Worm (Caenorhabditis elegans) whole organism, late embryonic: ENCODE measurements around the gene Y54G11A.4.
A peak's percentile ranks its signal among the peaks of the same experiment; 100 is the strongest.

Source experiments
- C08G9.2 ChIP-seq: sonication (generic microtip); optimal IDR thresholded peaks from 2 replicates; lab custom pipeline; 2016; ENCODE audit warnings: mild to moderate bottlenecking, missing genetic modification characterization, moderate library complexity, missing compliant biosample characterization
- C38D4.7 ChIP-seq: fragments of 200-800 bp; sonication (Bioruptor generic); optimal IDR thresholded peaks from 2 replicates; lab custom pipeline; 2018; ENCODE audit warnings: mild to moderate bottlenecking, missing genetic modification characterization, moderate library complexity, missing compliant biosample characterization
- F13H6.1 ChIP-seq: sonication (generic microtip); optimal IDR thresholded peaks from 2 replicates; lab custom pipeline; 2016; ENCODE audit warnings: missing genetic modification characterization, missing compliant biosample characterization
- K02D7.2 ChIP-seq: sonication (generic microtip); optimal IDR thresholded peaks from 2 replicates; lab custom pipeline; 2017; ENCODE audit warnings: mild to moderate bottlenecking, missing genetic modification characterization, missing compliant biosample characterization
- K09A11.1 ChIP-seq: sonication (generic microtip); optimal IDR thresholded peaks from 2 replicates; lab custom pipeline; 2017; ENCODE audit warnings: antibody characterized with exemption, mild to moderate bottlenecking, missing genetic modification characterization, missing compliant biosample characterization; ENCODE audit not compliant: insufficient read depth
- T23F11.4 ChIP-seq: fragments of 200-800 bp; sonication (Bioruptor generic); optimal IDR thresholded peaks from 2 replicates; lab custom pipeline; 2018; ENCODE audit warnings: mild to moderate bottlenecking, missing genetic modification characterization, missing compliant biosample characterization
- Y22D7AL.16 ChIP-seq: sonication (generic microtip); optimal IDR thresholded peaks from 2 replicates; lab custom pipeline; 2016; ENCODE audit warnings: missing genetic modification characterization, missing compliant biosample characterization
- ahr-1 ChIP-seq: sonication (generic microtip); optimal IDR thresholded peaks from 2 replicates; lab custom pipeline; 2016; ENCODE audit warnings: missing genetic modification characterization, missing compliant biosample characterization
- ama-1 ChIP-seq: fragments of 150-350 bp; optimal IDR thresholded peaks from 2 replicates; lab custom pipeline; 2014
- ceh-14 ChIP-seq: sonication (generic microtip); optimal IDR thresholded peaks from 2 replicates; lab custom pipeline; 2016; ENCODE audit warnings: missing genotype, missing genetic modification characterization, missing compliant biosample characterization
- ceh-19 ChIP-seq: fragments of 200-800 bp; sonication (Bioruptor generic); optimal IDR thresholded peaks from 2 replicates; lab custom pipeline; 2018; ENCODE audit warnings: mild to moderate bottlenecking, missing genetic modification characterization, missing compliant biosample characterization
- ceh-22 ChIP-seq: sonication (generic microtip); optimal IDR thresholded peaks from 2 replicates; lab custom pipeline; 2017; ENCODE audit warnings: missing biosample characterization, missing genetic modification characterization
- ceh-34 ChIP-seq: sonication (generic microtip); optimal IDR thresholded peaks from 2 replicates; lab custom pipeline; 2016; ENCODE audit warnings: mild to moderate bottlenecking, missing genetic modification characterization, missing compliant biosample characterization
- ceh-6 ChIP-seq: fragments of 200-800 bp; sonication (Bioruptor generic); optimal IDR thresholded peaks from 2 replicates; lab custom pipeline; 2018; ENCODE audit warnings: mild to moderate bottlenecking, missing genetic modification characterization, missing compliant biosample characterization
- ceh-9 ChIP-seq: sonication (generic microtip); optimal IDR thresholded peaks from 2 replicates; lab custom pipeline; 2016; ENCODE audit warnings: mild to moderate bottlenecking, missing genetic modification characterization, inconsistent platforms, missing compliant biosample characterization
- elt-2 ChIP-seq: sonication (generic microtip); optimal IDR thresholded peaks from 2 replicates; lab custom pipeline; 2016; ENCODE audit warnings: missing genetic modification reagents, missing genetic modification characterization, missing compliant biosample characterization
- elt-4 ChIP-seq: sonication (generic microtip); optimal IDR thresholded peaks from 2 replicates; lab custom pipeline; 2016; ENCODE audit warnings: missing genetic modification characterization, missing compliant biosample characterization
- ets-4 ChIP-seq: sonication (generic microtip); optimal IDR thresholded peaks from 2 replicates; lab custom pipeline; 2016; ENCODE audit warnings: missing genetic modification characterization, missing compliant biosample characterization
- eyg-1 ChIP-seq: sonication (generic microtip); optimal IDR thresholded peaks from 2 replicates; lab custom pipeline; 2016; ENCODE audit warnings: missing genotype, missing genetic modification characterization, missing compliant biosample characterization
- fkh-10 ChIP-seq: fragments of 150-350 bp; optimal IDR thresholded peaks from 2 replicates; lab custom pipeline; 2014; ENCODE audit warnings: missing biosample characterization, missing genetic modification reagents, missing genetic modification characterization
- fkh-6 ChIP-seq: sonication (generic microtip); optimal IDR thresholded peaks from 2 replicates; lab custom pipeline; 2016; ENCODE audit warnings: missing genetic modification characterization, missing compliant biosample characterization
- gmeb-2 ChIP-seq: sonication (generic microtip); optimal IDR thresholded peaks from 2 replicates; lab custom pipeline; 2016; ENCODE audit warnings: missing genetic modification characterization, inconsistent platforms, missing compliant biosample characterization
- hlh-13 ChIP-seq: fragments of 200-800 bp; sonication (Bioruptor generic); optimal IDR thresholded peaks from 2 replicates; lab custom pipeline; 2018; ENCODE audit warnings: mild to moderate bottlenecking, missing genetic modification characterization, missing compliant biosample characterization
- hlh-30 ChIP-seq: sonication (generic microtip); optimal IDR thresholded peaks from 2 replicates; lab custom pipeline; 2017; ENCODE audit warnings: antibody characterized with exemption, missing genetic modification characterization, missing compliant biosample characterization; ENCODE audit not compliant: insufficient read depth
- lim-6 ChIP-seq: sonication (generic microtip); optimal IDR thresholded peaks from 2 replicates; lab custom pipeline; 2016; ENCODE audit warnings: missing genetic modification characterization, missing compliant biosample characterization
- madf-2 ChIP-seq: sonication (generic microtip); optimal IDR thresholded peaks from 2 replicates; lab custom pipeline; 2017; ENCODE audit warnings: missing genetic modification characterization, missing compliant biosample characterization
- nfya-1 ChIP-seq: sonication (generic microtip); optimal IDR thresholded peaks from 2 replicates; lab custom pipeline; 2017; ENCODE audit warnings: missing genetic modification characterization, mild to moderate bottlenecking, missing compliant biosample characterization, antibody characterized with exemption, moderate library complexity
- npax-4 ChIP-seq: sonication (generic microtip); optimal IDR thresholded peaks from 2 replicates; lab custom pipeline; 2016; ENCODE audit warnings: missing genetic modification characterization, missing compliant biosample characterization
- pag-3 ChIP-seq: sonication (generic microtip); optimal IDR thresholded peaks from 2 replicates; lab custom pipeline; 2016; ENCODE audit warnings: missing compliant biosample characterization, missing genetic modification characterization, borderline replicate concordance
- pat-9 ChIP-seq: fragments of 200-800 bp; sonication (Bioruptor generic); optimal IDR thresholded peaks from 2 replicates; lab custom pipeline; 2018; ENCODE audit warnings: mild to moderate bottlenecking, missing genetic modification characterization, moderate library complexity, missing compliant biosample characterization
- pax-1 ChIP-seq: fragments of 150-350 bp; optimal IDR thresholded peaks from 2 replicates; lab custom pipeline; 2014; ENCODE audit warnings: missing biosample characterization, missing genetic modification characterization
- pros-1 ChIP-seq: fragments of 150-350 bp; optimal IDR thresholded peaks from 2 replicates; lab custom pipeline; 2014; ENCODE audit warnings: missing biosample characterization, missing genetic modification reagents, missing genetic modification characterization
- sdc-2 ChIP-seq: sonication (generic microtip); optimal IDR thresholded peaks from 2 replicates; lab custom pipeline; 2016; ENCODE audit warnings: missing genotype, missing genetic modification characterization, missing compliant biosample characterization
- sox-2 ChIP-seq: fragments of 200-800 bp; sonication (Bioruptor generic); IDR thresholded peaks from 2 replicates; pipeline ENCODE4 v1.3.6; 2022; ENCODE audit warnings: missing genetic modification reagents, missing genetic modification characterization, missing compliant biosample characterization
- sox-4 ChIP-seq: sonication (generic microtip); optimal IDR thresholded peaks from 2 replicates; lab custom pipeline; 2017; ENCODE audit warnings: mild to moderate bottlenecking, missing genetic modification characterization, inconsistent platforms, missing compliant biosample characterization
- unc-3 ChIP-seq, 2 experiments: fragments of 200-800 bp in 1 of 2; sonication (Bioruptor generic) in 1 of 2; sonication (generic microtip) in 1 of 2; conservative IDR thresholded peaks in 1 of 2; optimal IDR thresholded peaks in 1 of 2; 2 replicates each; pipeline versions ENCODE4 v1.3.6 to Lab custom; 2016 to 2022; ENCODE audit warnings: missing compliant biosample characterization in 2 of 2, missing genetic modification characterization in 2 of 2, missing genetic modification reagents in 1 of 2
- ztf-16 ChIP-seq: sonication (generic microtip); optimal IDR thresholded peaks from 2 replicates; lab custom pipeline; 2017; ENCODE audit warnings: missing genetic modification characterization, missing compliant biosample characterization

Gene Y54G11A.4

DNA sequence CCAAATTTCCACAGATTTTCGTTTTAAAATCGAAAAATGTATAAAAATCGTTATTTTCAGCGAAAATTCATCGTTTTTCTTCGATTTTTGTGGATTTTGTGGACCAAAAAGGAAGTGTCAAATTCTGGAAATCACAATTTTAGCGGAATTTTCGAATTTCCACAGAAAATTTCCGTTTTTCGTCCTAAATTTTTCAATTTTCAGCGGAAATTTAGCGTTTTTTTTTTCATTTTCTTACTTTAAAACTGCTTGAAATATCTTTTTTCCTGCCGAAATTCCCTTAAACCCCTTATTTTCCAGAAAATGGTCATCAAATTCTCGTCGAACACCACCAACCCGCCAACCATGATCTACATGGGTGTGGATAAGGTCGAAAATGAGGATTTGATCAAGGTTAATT is 40.6 kb upstream of the Y54G11A.4 start, which contains the start of gene Y54G11A.2:
Gene Y54G11A.2, plus strand, starts transcription at position 301 of the 400 bp plus-strand sequence.
- TF ChIP-seq elt-4 (no peak), fkh-6 (no peak), ceh-34 (tag; lab: Kevin White, UChicago) (no peak), gmeb-2 (no peak), F13H6.1 (tag; lab: Kevin White, UChicago) (no peak), pax-1 (tag; lab: Kevin White, UChicago) (no peak), T23F11.4 (GFP tag; lab: Kevin White, UChicago) (no peak), elt-2 (tag; lab: Kevin White, UChicago) (no peak), ahr-1 (no peak), pat-9 (tag; lab: Kevin White, UChicago) (no peak), sdc-2 (tag; lab: Kevin White, UChicago) (no peak), K09A11.1 (tag; lab: Kevin White, UChicago) (no peak), C38D4.7 (GFP tag; lab: Kevin White, UChicago) (no peak), eyg-1 (tag; lab: Kevin White, UChicago) (no peak), hlh-30 (no peak), lim-6 (no peak), ets-4 (tag; lab: Kevin White, UChicago) (no peak), K02D7.2 (tag; lab: Kevin White, UChicago) (no peak), pag-3 (tag; lab: Kevin White, UChicago) (no peak), hlh-13 (GFP tag; lab: Kevin White, UChicago) (no peak)

- TF ChIP-seq ceh-14 (tag; lab: Kevin White, UChicago) (no peak), npax-4 (tag; lab: Kevin White, UChicago) (no peak), pros-1 (tag; lab: Kevin White, UChicago) (no peak)
- TF ChIP-seq, all 69 proteins: peak for 0
These were observed 36.8 kb upstream of the Y54G11A.4 start for ce11 chrII:14255850-14256249.

ce11 chrII:14256779-14257178 is 35.8 kb upstream of the Y54G11A.4 start, which contains the start of gene Y54G11A.19:
Gene Y54G11A.19 (minus strand): TSS chrII:14256879.
- TF ChIP-seq pax-1 (tag; lab: Kevin White, UChicago) (no peak), ceh-14 (tag; lab: Kevin White, UChicago) (no peak), sox-4 (tag; lab: Kevin White, UChicago) (no peak), C08G9.2 (tag; lab: Kevin White, UChicago) (no peak), npax-4 (tag; lab: Kevin White, UChicago) (no peak)

ce11 chrII:14257943-14258342 is 34.7 kb upstream of the Y54G11A.4 start:
- TF ChIP-seq pax-1 (tag; lab: Kevin White, UChicago) (no peak), madf-2 (no peak), lim-6 (no peak), ceh-9 (tag; lab: Kevin White, UChicago) (no peak), sox-2 (no peak), ceh-22 (tag; lab: Kevin White, UChicago) (no peak), ceh-6 (GFP tag; lab: Kevin White, UChicago) (no peak), T23F11.4 (GFP tag; lab: Kevin White, UChicago) (no peak), Y22D7AL.16 (tag; lab: Kevin White, UChicago) (no peak), ama-1 (lab: Kevin White, UChicago) (no peak), ztf-16 (tag; lab: Kevin White, UChicago) (no peak), ceh-19 (GFP tag; lab: Kevin White, UChicago) (no peak)

DNA sequence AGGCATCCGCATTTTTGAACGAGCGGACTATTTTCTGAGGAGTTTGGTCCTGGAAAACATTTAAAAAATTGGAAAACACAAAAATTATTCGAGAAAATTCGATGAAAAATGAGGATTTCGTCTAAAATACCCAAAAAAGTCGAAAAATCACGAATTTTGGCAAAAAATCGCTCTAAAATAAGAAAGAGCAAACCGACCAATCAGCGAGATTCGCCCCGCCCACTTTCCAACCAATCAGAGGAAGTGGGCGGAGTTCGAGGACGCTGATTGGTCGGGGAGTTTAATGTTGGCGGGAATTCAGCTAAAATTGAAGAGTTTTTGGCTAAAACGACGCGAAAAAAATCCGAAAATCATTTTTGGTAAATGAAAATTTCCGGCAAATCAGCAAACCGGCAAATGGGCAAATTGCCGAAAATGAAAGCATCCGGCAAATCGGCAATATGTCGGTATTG is 23.5 kb upstream of the Y54G11A.4 start, which contains the start of gene Y54G11A.1:
Gene Y54G11A.1, minus strand, starts transcription at position 51 of the 452 bp plus-strand sequence.
- no peak for TF ChIP-seq fkh-10 (GFP tag; lab: Kevin White, UChicago)
- peak; percentile 97 for TF ChIP-seq nfya-1 (tag; lab: Kevin White, UChicago)
- no peak for TF ChIP-seq unc-3 (GFP tag; conservative IDR thresholded peaks at IDR 0.05; lab: Robert Waterston, UW)
- no peak for TF ChIP-seq unc-3 (tag; optimal IDR thresholded peaks at IDR 0.05; lab: Kevin White, UChicago)
